Worm (Caenorhabditis elegans) whole organism, L1 larva: ENCODE data around the gene ZK856.16.

Experiments
- C16A3.4 ChIP-seq: fragments of 150-350 bp; optimal IDR thresholded peaks from 2 replicates; lab custom pipeline; 2014; ENCODE audit warnings: missing biosample characterization, missing genetic modification characterization
- F16B12.6 ChIP-seq: fragments of 150-350 bp; optimal IDR thresholded peaks from 2 replicates; lab custom pipeline; 2014; ENCODE audit warnings: missing biosample characterization, missing genetic modification characterization
- aly-2 ChIP-seq: fragments of 150-350 bp; optimal IDR thresholded peaks from 2 replicates; lab custom pipeline; 2014; ENCODE audit warnings: missing biosample characterization, missing genetic modification characterization
- blmp-1 ChIP-seq: fragments of 150-350 bp; optimal IDR thresholded peaks from 2 replicates; lab custom pipeline; 2014; ENCODE audit warnings: missing biosample characterization, missing genetic modification characterization
- ceh-82 ChIP-seq, 3 experiments: fragments of 150-350 bp in 1 of 3; sonication (generic microtip) in 2 of 3; optimal IDR thresholded peaks; 2 replicates each; lab custom pipeline; 2014 to 2017; ENCODE audit warnings: missing biosample characterization in 3 of 3, missing genetic modification characterization in 3 of 3
- ces-1 ChIP-seq: fragments of 150-350 bp; optimal IDR thresholded peaks from 2 replicates; lab custom pipeline; 2014; ENCODE audit warnings: missing biosample characterization, missing genetic modification reagents, missing genetic modification characterization
- efl-1 ChIP-seq, 4 experiments: fragments of 150-350 bp; optimal IDR thresholded peaks in 3 of 4; peaks in 1 of 4; 1 replicate in 1 of 4; 2 replicates in 3 of 4; lab custom pipeline; 2014; ENCODE audit warnings: missing biosample characterization in 2 of 4, missing genetic modification characterization in 2 of 4, missing genetic modification reagents in 2 of 4
- efl-3 ChIP-seq: fragments of 200-800 bp; sonication (Bioruptor generic); optimal IDR thresholded peaks from 2 replicates; lab custom pipeline; 2018; ENCODE audit warnings: mild to moderate bottlenecking, missing genetic modification characterization, missing compliant biosample characterization
- elt-2 ChIP-seq: sonication (generic microtip); optimal IDR thresholded peaks from 2 replicates; lab custom pipeline; 2016; ENCODE audit warnings: missing genetic modification characterization, mild to moderate bottlenecking, inconsistent platforms, missing compliant biosample characterization, missing genetic modification reagents
- elt-3 ChIP-seq, 6 experiments: fragments of 150-350 bp in 1 of 6; sonication (generic microtip); optimal IDR thresholded peaks; 2 replicates each; lab custom pipeline; 2017 to 2018; ENCODE audit warnings: missing biosample characterization in 6 of 6, missing genetic modification characterization in 6 of 6, inconsistent platforms in 1 of 6
- fkh-8 ChIP-seq: sonication (generic microtip); optimal IDR thresholded peaks from 2 replicates; lab custom pipeline; 2016; ENCODE audit warnings: mild to moderate bottlenecking, missing genetic modification characterization, missing compliant biosample characterization
- hlh-17 ChIP-seq: fragments of 200-800 bp; sonication (Bioruptor generic); optimal IDR thresholded peaks from 2 replicates; lab custom pipeline; 2018; ENCODE audit warnings: missing genetic modification characterization, mild to moderate bottlenecking, missing compliant biosample characterization, moderate library complexity, borderline replicate concordance
- hlh-4 ChIP-seq: sonication (generic microtip); optimal IDR thresholded peaks from 2 replicates; lab custom pipeline; 2016; ENCODE audit warnings: mild to moderate bottlenecking, missing genetic modification characterization, missing compliant biosample characterization
- hpl-2 ChIP-seq: fragments of 150-350 bp; optimal IDR thresholded peaks from 2 replicates; lab custom pipeline; 2014; ENCODE audit warnings: missing biosample characterization, missing genetic modification reagents, missing genetic modification characterization
- lin-14 ChIP-seq: fragments of 200-800 bp; sonication (Bioruptor generic); optimal IDR thresholded peaks from 2 replicates; lab custom pipeline; 2018; ENCODE audit warnings: mild to moderate bottlenecking, missing genetic modification characterization, moderate library complexity, missing compliant biosample characterization
- lin-15B ChIP-seq: fragments of 150-350 bp; sonication (generic microtip); optimal IDR thresholded peaks from 3 replicates; lab custom pipeline; 2014; ENCODE audit warnings: missing biosample characterization, missing genetic modification characterization
- lin-35 ChIP-seq, 2 experiments: fragments of 150-350 bp; optimal IDR thresholded peaks; 2 replicates each; lab custom pipeline; 2014; ENCODE audit warnings: missing biosample characterization in 2 of 2, missing genetic modification characterization in 2 of 2, missing genetic modification reagents in 2 of 2
- lin-39 ChIP-seq: fragments of 150-350 bp; optimal IDR thresholded peaks from 2 replicates; lab custom pipeline; 2014; ENCODE audit warnings: missing biosample characterization, missing genetic modification reagents, missing genetic modification characterization
- lir-3 ChIP-seq: sonication (generic microtip); optimal IDR thresholded peaks from 2 replicates; lab custom pipeline; 2016; ENCODE audit warnings: mild to moderate bottlenecking, missing genetic modification characterization, moderate library complexity, missing compliant biosample characterization; ENCODE audit not compliant: poor library complexity
- lsy-2 ChIP-seq, 2 experiments: fragments of 150-350 bp; optimal IDR thresholded peaks; 2 replicates each; lab custom pipeline; 2014; ENCODE audit warnings: missing biosample characterization in 2 of 2, missing genetic modification characterization in 2 of 2
- mep-1 ChIP-seq: fragments of 150-350 bp; optimal IDR thresholded peaks from 2 replicates; lab custom pipeline; 2014; ENCODE audit warnings: missing biosample characterization, missing genetic modification characterization
- nhr-11 ChIP-seq: fragments of 150-350 bp; optimal IDR thresholded peaks from 2 replicates; lab custom pipeline; 2014; ENCODE audit warnings: missing biosample characterization, missing genetic modification characterization
- nhr-19 ChIP-seq: fragments of 200-800 bp; sonication (Bioruptor generic); conservative IDR thresholded peaks from 2 replicates; pipeline ENCODE4 v1.3.6; 2022; ENCODE audit warnings: missing genetic modification characterization, missing compliant biosample characterization
- nhr-20 ChIP-seq: sonication (generic microtip); optimal IDR thresholded peaks from 2 replicates; lab custom pipeline; 2016; ENCODE audit warnings: mild to moderate bottlenecking, missing genetic modification characterization, missing compliant biosample characterization
- nhr-237 ChIP-seq: fragments of 150-350 bp; optimal IDR thresholded peaks from 2 replicates; lab custom pipeline; 2014; ENCODE audit warnings: missing biosample characterization, missing genetic modification characterization
- nhr-76 ChIP-seq: sonication (generic microtip); optimal IDR thresholded peaks from 2 replicates; lab custom pipeline; 2017; ENCODE audit warnings: missing biosample characterization, missing genetic modification characterization
- nhr-77 ChIP-seq: fragments of 150-350 bp; optimal IDR thresholded peaks from 2 replicates; lab custom pipeline; 2014; ENCODE audit warnings: missing biosample characterization, missing genetic modification characterization
- nhr-84 ChIP-seq: sonication (generic microtip); optimal IDR thresholded peaks from 2 replicates; lab custom pipeline; 2017; ENCODE audit warnings: missing biosample characterization, missing genetic modification characterization
- nhr-85 ChIP-seq: sonication (generic microtip); peaks from one replicate; lab custom pipeline; 2016; ENCODE audit warnings: missing genetic modification characterization, inconsistent platforms, missing compliant biosample characterization
- skn-1 ChIP-seq: fragments of 150-350 bp; optimal IDR thresholded peaks from 2 replicates; lab custom pipeline; 2014; ENCODE audit warnings: missing biosample characterization, missing genetic modification characterization
- snpc-4 ChIP-seq: fragments of 150-350 bp; optimal IDR thresholded peaks from 2 replicates; lab custom pipeline; 2014; ENCODE audit warnings: missing biosample characterization, missing genetic modification characterization
- snu-23 ChIP-seq: sonication (generic microtip); optimal IDR thresholded peaks from 2 replicates; lab custom pipeline; 2016; ENCODE audit warnings: missing genetic modification characterization, missing compliant biosample characterization
- sox-4 ChIP-seq: sonication (generic microtip); optimal IDR thresholded peaks from 2 replicates; lab custom pipeline; 2016; ENCODE audit warnings: missing genetic modification characterization, missing compliant biosample characterization
- tlp-1 ChIP-seq: fragments of 150-350 bp; optimal IDR thresholded peaks from 2 replicates; lab custom pipeline; 2014; ENCODE audit warnings: missing biosample characterization, missing genetic modification characterization
- unc-86 ChIP-seq: sonication (generic microtip); optimal IDR thresholded peaks from 2 replicates; lab custom pipeline; 2016; ENCODE audit warnings: missing genetic modification characterization, missing compliant biosample characterization
- zag-1 ChIP-seq: fragments of 150-350 bp; optimal IDR thresholded peaks from 2 replicates; lab custom pipeline; 2014; ENCODE audit warnings: missing biosample characterization, missing genetic modification characterization
- ztf-11 ChIP-seq, 2 experiments: sonication (generic microtip); optimal IDR thresholded peaks; 2 replicates each; lab custom pipeline; 2016 to 2017; ENCODE audit warnings: missing genetic modification characterization in 2 of 2, missing biosample characterization in 1 of 2, missing compliant biosample characterization in 1 of 2

Gene ZK856.16

ce11 chrV:10205483-10205882 lies at the start of gene ZK856.16:
ZK856.16 (minus strand) TSS chrV:10205583.
- TF ChIP-seq elt-3 (tag; optimal IDR thresholded peaks at IDR 0.05; lab: Kevin White, UChicago) (no peak), nhr-11 (tag; lab: Kevin White, UChicago) (no peak), nhr-85 (tag; lab: Kevin White, UChicago) (no peak), efl-3 (GFP tag; lab: Kevin White, UChicago) (no peak), aly-2 (tag; lab: Kevin White, UChicago) (no peak), ces-1 (GFP tag; lab: Kevin White, UChicago) (no peak), ztf-11 (tag; optimal IDR thresholded peaks at IDR 0.05; lab: Kevin White, UChicago) (no peak), sox-4 (no peak), lin-14 (GFP tag; lab: Kevin White, UChicago) (no peak), C16A3.4 (tag; lab: Kevin White, UChicago) (no peak), snu-23 (GFP tag; lab: Kevin White, UChicago) (no peak), unc-86 (no peak), nhr-84 (tag; lab: Kevin White, UChicago) (no peak)

ce11 chrV:10255005-10255472 lies 49.7 kb upstream of the ZK856.16 start, which contains the start of gene rop-1:
rop-1 (minus strand) TSS chrV:10255055.
- TF ChIP-seq lin-15B (tag; lab: Kevin White, UChicago) (no peak), ceh-82 (tag; optimal IDR thresholded peaks at IDR 0.05; lab: Kevin White, UChicago) (peak in 1 of 3 experiments; percentile 3), tlp-1 (tag; lab: Kevin White, UChicago) (no peak), nhr-20 (tag; lab: Kevin White, UChicago) (peak; percentile 10), lin-14 (GFP tag; lab: Kevin White, UChicago) (peak; percentile 35), ces-1 (GFP tag; lab: Kevin White, UChicago) (no peak), lin-35 (GFP tag; optimal IDR thresholded peaks at IDR 0.05; lab: Kevin White, UChicago) (peak in 1 of 2 experiments; percentile 28), mep-1 (tag; lab: Kevin White, UChicago) (no peak), lin-39 (tag; lab: Kevin White, UChicago) (no peak), elt-2 (peak; percentile 5), efl-1 (optimal IDR thresholded peaks at IDR 0.05; lab: Kevin White, UChicago) (peak in 1 of 2 experiments; percentile 26), efl-1 (GFP tag; optimal IDR thresholded peaks at IDR 0.05 in 1 of 2; lab: Kevin White, UChicago) (peak in 1 of 2 experiments; percentile 4), lsy-2 (tag; optimal IDR thresholded peaks at IDR 0.05; lab: Kevin White, UChicago) (peak in 1 of 2 experiments; percentile 52), blmp-1 (tag; lab: Kevin White, UChicago) (peak; percentile 89), F16B12.6 (tag; lab: Kevin White, UChicago) (no peak), hlh-4 (no peak), skn-1 (tag; lab: Kevin White, UChicago) (peak; percentile 67), lir-3 (no peak)
- TF ChIP-seq, all 84 proteins: peak for 9

DNA sequence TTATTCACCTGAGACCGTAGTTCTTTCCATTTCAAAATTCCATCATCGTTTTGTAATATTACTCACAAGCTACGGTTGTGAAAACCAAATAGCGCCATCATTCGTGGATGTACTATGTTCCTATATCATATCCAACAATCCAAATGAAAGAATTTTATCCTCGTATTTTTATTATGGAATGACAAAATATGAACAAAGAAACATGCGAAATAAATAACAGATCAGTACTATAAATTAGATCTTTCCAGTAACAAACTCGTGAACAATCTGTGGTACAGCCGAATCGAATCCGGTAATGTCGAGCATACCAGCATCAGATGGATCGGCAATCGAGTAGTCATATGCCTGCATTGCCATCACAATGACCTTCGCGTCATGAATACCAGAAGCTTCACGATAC lies 47.3 kb upstream of the ZK856.16 start:
- TF ChIP-seq nhr-19 (GFP tag; lab: Robert Waterston, UW) (no peak), fkh-8 (no peak), snpc-4 (tag; lab: Kevin White, UChicago) (no peak), nhr-77 (tag; lab: Kevin White, UChicago) (no peak), ceh-82 (tag; optimal IDR thresholded peaks at IDR 0.05; lab: Kevin White, UChicago) (no peak), nhr-76 (tag; lab: Kevin White, UChicago) (no peak), zag-1 (tag; lab: Kevin White, UChicago) (no peak), hpl-2 (GFP tag; lab: Kevin White, UChicago) (no peak), nhr-11 (tag; lab: Kevin White, UChicago) (no peak), lin-35 (GFP tag; optimal IDR thresholded peaks at IDR 0.05; lab: Kevin White, UChicago) (no peak), C16A3.4 (tag; lab: Kevin White, UChicago) (no peak), ces-1 (GFP tag; lab: Kevin White, UChicago) (no peak), nhr-237 (tag; lab: Kevin White, UChicago) (no peak)

- TF ChIP-seq lin-39 (tag; lab: Kevin White, UChicago): no peak
- TF ChIP-seq hlh-17 (GFP tag; lab: Kevin White, UChicago): no peak
- no peak for TF ChIP-seq hlh-4
Measured at ce11 chrV:10249515-10249914, 44.1 kb upstream of the ZK856.16 start.
